Fruit fly (Drosophila melanogaster): Measurements from ENCODE around the gene CG15531.
A peak's percentile ranks its signal among the peaks of the same experiment; 100 is the strongest.

CG15531 gene

dm6 chr3R:30196128-30196527, at the start of gene CG15531:
TSS of gene CG15531 (minus strand) at chr3R:30196228.
- no peak for TF ChIP-seq noc (tag; optimal IDR thresholded peaks at IDR 0.05)

DNA sequence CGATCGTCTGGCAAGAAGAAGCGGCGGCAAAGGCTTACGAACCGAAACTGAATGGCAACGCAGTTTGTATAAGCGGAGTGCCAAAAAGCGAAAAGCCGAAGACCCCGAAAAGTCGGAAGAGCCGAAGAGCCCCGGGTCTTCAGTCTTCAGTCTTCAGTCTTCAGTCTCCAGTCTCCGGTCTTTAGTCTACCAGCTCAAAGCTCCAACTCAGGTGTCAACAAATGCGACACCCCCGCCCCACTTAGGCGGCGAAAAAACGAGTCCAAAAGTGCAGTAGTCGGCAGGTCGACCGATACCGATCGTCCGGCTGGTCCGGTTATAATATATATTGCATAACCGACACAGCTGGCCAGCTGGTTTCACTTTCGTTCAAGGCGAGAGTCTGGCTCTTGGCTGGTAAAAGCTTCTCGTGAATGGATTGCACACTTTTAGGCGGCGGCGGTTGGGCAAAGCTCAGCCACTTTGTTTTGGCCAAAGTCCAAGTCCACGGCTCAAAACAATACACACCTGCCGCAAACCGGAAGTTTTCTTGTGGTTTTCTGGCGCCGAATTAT, 47.3 kb upstream of the CG15531 start, which contains the start of gene CG9737:
TSS of gene CG9737 (minus strand) at position 51 of the 554 bp plus-strand sequence.
- TF ChIP-seq noc (tag; optimal IDR thresholded peaks at IDR 0.05) = no peak

dm6 chr3R:30240245-30240644, 44.2 kb upstream of the CG15531 start:
- no peak for TF ChIP-seq noc (tag; optimal IDR thresholded peaks at IDR 0.05)

dm6 chr3R:30237634-30238033, 41.6 kb upstream of the CG15531 start, which contains the start of gene CG43448:
TSS of gene CG43448 (minus strand) at chr3R:30237734.
- TF ChIP-seq noc (tag; optimal IDR thresholded peaks at IDR 0.05) = no peak

dm6 chr3R:30236994-30237393, 41.0 kb upstream of the CG15531 start:
- TF ChIP-seq noc (tag; optimal IDR thresholded peaks at IDR 0.05) = no peak

DNA sequence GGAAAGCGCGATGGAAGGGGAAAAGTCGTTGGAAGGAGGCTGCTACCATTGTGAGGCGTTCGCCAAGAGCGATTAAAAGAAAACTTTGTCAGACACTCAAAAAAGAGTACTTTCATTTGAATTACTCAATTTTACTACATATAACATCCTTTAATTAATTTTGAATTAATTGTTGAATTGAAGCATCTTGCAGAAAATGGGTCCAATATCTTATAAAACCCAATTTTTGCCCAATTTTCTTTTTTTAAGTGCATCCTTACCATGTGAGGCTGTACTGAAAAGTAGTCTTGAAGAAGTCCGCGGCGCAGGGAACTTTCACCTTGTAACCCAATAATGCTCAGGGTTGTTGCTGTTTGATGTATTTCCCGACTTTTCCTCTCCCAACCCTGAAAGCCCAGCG, 39.2 kb upstream of the CG15531 start:
- no peak for TF ChIP-seq noc (tag; optimal IDR thresholded peaks at IDR 0.05)

DNA sequence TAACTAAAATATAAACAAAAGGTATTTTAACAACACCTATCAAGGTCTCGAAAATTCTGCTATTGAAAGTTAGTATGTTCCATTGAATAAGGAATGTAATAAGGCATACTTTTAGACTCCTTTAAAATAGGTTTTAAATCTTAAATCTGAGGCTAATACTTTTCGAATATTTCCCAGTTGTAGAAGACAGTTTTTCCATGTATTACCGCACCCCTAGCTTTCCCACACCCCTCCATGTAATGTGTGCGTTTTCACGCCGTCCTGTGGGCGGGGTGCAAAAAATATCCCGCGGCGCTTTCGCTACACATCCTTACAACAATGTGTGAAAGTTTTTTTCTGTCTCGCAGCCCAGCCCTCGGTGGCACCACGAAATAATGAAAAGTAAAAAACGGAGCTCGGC, 28.5 kb upstream of the CG15531 start:
- no peak for TF ChIP-seq noc (tag; optimal IDR thresholded peaks at IDR 0.05)

dm6 chr3R:30222236-30222635, 26.2 kb upstream of the CG15531 start:
- no peak for TF ChIP-seq noc (tag; optimal IDR thresholded peaks at IDR 0.05)

DNA sequence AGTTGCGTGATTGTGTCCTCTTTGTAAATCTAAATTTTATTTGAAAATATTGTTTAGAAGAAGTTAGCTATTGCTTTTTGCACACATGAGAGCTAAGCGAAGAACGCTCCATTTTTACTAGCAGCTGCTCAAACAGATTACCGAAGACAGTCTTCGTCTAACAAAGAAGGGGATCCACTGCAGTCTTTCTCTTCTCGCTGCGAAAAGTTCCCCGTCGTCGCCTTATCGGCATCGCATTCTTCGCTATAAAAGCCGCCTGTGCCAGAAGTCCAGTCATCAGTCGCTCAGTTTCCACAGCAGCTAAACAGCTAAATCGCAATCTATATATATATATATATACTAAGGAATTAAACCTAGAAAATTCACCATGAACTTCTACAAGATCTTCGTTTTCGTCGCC, 20.2 kb upstream of the CG15531 start, which contains the start of gene CecC:
TSS of gene CecC (plus strand) at position 275 of the 400 bp plus-strand sequence.
- TF ChIP-seq noc (tag; optimal IDR thresholded peaks at IDR 0.05) = no peak

DNA sequence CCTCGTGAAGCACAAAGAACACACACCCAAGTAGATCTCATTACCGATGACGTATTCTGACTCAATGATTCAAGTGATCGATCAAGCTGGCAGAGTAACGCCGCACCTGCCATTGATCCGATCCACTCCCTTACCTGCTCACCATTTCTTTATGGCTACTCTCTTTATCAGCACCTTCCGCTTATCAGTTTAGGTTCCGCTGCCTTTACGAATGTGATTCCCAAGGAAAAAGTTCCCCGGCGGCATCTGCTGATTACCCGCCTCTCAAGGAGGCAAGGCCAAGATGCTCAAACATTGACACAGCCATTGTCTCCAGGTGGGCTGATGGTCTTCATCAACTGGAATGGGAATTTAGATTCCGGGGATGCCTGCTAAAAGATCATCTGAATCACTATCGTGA, 19.0 kb upstream of the CG15531 start:
- no peak for TF ChIP-seq noc (tag; optimal IDR thresholded peaks at IDR 0.05)

- TF ChIP-seq noc (tag; optimal IDR thresholded peaks at IDR 0.05) = no peak
These were observed 17.7 kb upstream of the CG15531 start, which contains the start of gene CecB for dm6 chr3R:30213697-30214096. TSS of gene CecB (minus strand) at chr3R:30213797.

dm6 chr3R:30211856-30212255, 15.8 kb upstream of the CG15531 start, which contains the start of gene CecA2:
TSS of gene CecA2 (plus strand) at chr3R:30212156.
- TF ChIP-seq noc (tag; optimal IDR thresholded peaks at IDR 0.05) = no peak

DNA sequence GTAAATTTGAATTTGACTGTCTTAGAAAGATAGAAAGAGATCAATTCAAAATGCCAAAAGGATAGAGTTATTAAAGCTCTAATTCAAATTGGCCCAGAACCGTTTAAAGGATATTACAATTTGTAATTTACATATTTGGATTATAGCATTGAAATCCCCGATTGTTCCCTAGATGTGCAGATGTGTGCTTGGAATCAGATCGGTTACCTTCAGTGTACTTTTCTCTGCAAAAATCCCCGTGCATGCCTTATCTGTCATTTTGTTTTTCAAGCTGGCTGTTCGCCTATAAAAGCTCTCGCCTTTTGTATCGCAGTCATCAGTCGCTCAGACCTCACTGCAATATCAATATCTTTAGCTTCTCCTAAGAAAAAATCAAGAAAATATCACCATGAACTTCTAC, 14.5 kb upstream of the CG15531 start, which contains the start of gene CecA1:
TSS of gene CecA1 (plus strand) at position 315 of the 400 bp plus-strand sequence.
- TF ChIP-seq noc (tag; optimal IDR thresholded peaks at IDR 0.05) = no peak

DNA sequence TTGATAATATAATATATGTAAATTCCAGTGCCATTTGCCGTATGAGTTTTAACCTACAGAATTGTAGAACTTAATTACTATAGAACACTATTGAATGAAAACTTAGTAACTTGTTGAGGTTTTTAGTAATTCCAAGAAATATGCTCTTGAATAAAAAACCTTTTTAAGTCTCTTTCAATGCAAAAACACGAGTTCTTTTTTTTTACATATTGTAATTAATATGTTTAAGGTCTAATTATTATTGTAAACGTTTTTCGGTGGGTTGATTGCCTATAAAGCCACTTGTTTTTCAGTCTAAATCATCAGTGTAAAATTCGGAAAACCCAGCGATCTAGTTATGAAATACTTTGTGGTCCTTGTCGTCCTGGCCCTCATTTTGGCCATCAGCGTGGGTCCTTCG, 13.6 kb upstream of the CG15531 start, which contains the start of gene Anp:
TSS of gene Anp (plus strand) at position 301 of the 400 bp plus-strand sequence.
- TF ChIP-seq noc (tag; optimal IDR thresholded peaks at IDR 0.05) = no peak

DNA sequence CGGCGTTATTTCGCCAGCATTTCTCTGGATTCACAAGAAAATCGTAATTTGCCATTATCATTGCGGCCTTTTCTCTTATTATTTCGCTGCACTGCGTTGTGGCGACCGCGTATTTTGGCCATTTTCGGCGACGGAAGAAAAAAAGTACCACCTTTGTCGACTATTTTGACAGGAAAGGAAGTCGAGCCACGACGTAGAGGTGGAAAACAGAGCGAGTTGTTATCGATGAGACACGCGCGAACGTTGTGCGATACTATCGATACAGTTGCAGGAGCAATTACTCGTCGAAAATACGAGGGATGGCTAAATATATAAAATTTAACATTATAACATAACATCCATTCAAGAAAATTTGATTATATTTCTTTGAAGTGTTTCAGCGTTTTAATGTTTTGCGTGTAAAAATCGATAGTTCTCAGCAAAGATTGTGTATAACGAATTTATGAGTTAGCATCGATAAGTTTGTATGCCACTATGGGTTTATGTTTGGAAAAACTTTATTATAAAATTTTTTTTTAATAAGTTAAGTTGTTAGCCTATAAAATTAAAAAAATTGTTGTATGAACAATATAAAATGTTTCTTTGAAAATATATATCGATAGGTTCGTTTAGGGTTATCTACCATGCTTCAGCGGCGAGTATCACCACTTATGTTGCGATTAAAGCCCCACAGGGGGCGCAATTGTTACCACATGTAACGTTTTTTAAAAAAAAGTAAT, 12.9 kb upstream of the CG15531 start, which contains the start of gene RpS7:
TSS of gene RpS7 (minus strand) at position 255 of the 719 bp plus-strand sequence.
- peak; percentile 64 for TF ChIP-seq noc (tag; optimal IDR thresholded peaks at IDR 0.05)

dm6 chr3R:30208011-30208410, 12.0 kb upstream of the CG15531 start:
- no peak for TF ChIP-seq noc (tag; optimal IDR thresholded peaks at IDR 0.05)

dm6 chr3R:30205946-30206345, 9.9 kb upstream of the CG15531 start:
- no peak for TF ChIP-seq noc (tag; optimal IDR thresholded peaks at IDR 0.05)
